Fruit fly (Drosophila melanogaster): Measurements from ENCODE around the gene CG32563.

- TF ChIP-seq CG8478 (optimal IDR thresholded peaks at IDR 0.05) = no peak
- no peak for TF ChIP-seq CTCF (optimal IDR thresholded peaks at IDR 0.05)
These were observed 6.8 kb downstream of the CG32563 start, which contains the start of gene CG5162 for dm6 chrX:17215004-17215403.

Data from S2 (cell line).